Fruit fly (Drosophila melanogaster) whole organism, wandering third instar larva: ENCODE measurements around the gene GATAd.

Source experiments
- Abd-B ChIP-seq: fragments of >200 bp; optimal IDR thresholded peaks from 2 replicates; lab custom pipeline; 2017; ENCODE audit warnings: missing biosample characterization, missing genetic modification characterization
- CG32264 ChIP-seq: fragments of 200-800 bp; sonication (Bioruptor generic); optimal IDR thresholded peaks from 2 replicates; lab custom pipeline; 2016; ENCODE audit warnings: missing biosample characterization, missing genetic modification characterization
- CG9705 ChIP-seq: fragments of 200-800 bp; sonication (Bioruptor generic); optimal IDR thresholded peaks from 2 replicates; lab custom pipeline; 2018; ENCODE audit warnings: missing biosample characterization, mild to moderate bottlenecking, missing genetic modification characterization
- CrebA ChIP-seq: fragments of 200-800 bp; sonication (Bioruptor generic); optimal IDR thresholded peaks from 2 replicates; lab custom pipeline; 2016; ENCODE audit warnings: missing biosample characterization, mild to moderate bottlenecking, missing genetic modification characterization, borderline replicate concordance
- Dfd ChIP-seq: fragments of >200 bp; optimal IDR thresholded peaks from 2 replicates; lab custom pipeline; 2017; ENCODE audit warnings: missing biosample characterization, missing genetic modification characterization
- Dif ChIP-seq: fragments of 200-275, 200-300 bp; sonication (Bioruptor generic); optimal IDR thresholded peaks from 2 replicates; lab custom pipeline; 2018; ENCODE audit warnings: missing biosample characterization, missing genetic modification characterization; ENCODE audit not compliant: partially characterized antibody
- GATAd ChIP-seq: sonication (Bioruptor generic); optimal IDR thresholded peaks from 2 replicates; lab custom pipeline; 2016; ENCODE audit warnings: missing biosample characterization, missing genetic modification characterization
- HLH106 ChIP-seq: fragments of 200-800 bp; optimal IDR thresholded peaks from 3 replicates; lab custom pipeline; 2019; ENCODE audit warnings: missing biosample characterization, mild to moderate bottlenecking, missing genetic modification characterization, moderate library complexity
- Hnf4 ChIP-seq: fragments of 200-800 bp; sonication (Bioruptor generic); optimal IDR thresholded peaks from 2 replicates; lab custom pipeline; 2016; ENCODE audit warnings: missing biosample characterization, mild to moderate bottlenecking, missing genetic modification characterization
- Hr78 ChIP-seq: fragments of >200 bp; optimal IDR thresholded peaks from 2 replicates; lab custom pipeline; 2017; ENCODE audit warnings: missing biosample characterization, missing genetic modification characterization
- Hr83 ChIP-seq: fragments of 200-300 bp; sonication (Bioruptor generic); optimal IDR thresholded peaks from 2 replicates; lab custom pipeline; 2016; ENCODE audit warnings: missing biosample characterization, mild to moderate bottlenecking, missing genetic modification characterization, moderate library complexity; ENCODE audit not compliant: poor library complexity, severe bottlenecking
- Jra ChIP-seq: sonication (Bioruptor generic); optimal IDR thresholded peaks from 2 replicates; lab custom pipeline; 2016; ENCODE audit warnings: missing biosample characterization, missing genetic modification characterization
- Mio ChIP-seq: sonication (Bioruptor generic); optimal IDR thresholded peaks from 2 replicates; lab custom pipeline; 2016; ENCODE audit warnings: missing biosample characterization, missing genetic modification characterization
- N ChIP-seq: fragments of >200 bp; optimal IDR thresholded peaks from 2 replicates; lab custom pipeline; 2018; ENCODE audit warnings: missing biosample characterization, missing external identifiers, missing genetic modification characterization
- OdsH ChIP-seq: fragments of 200-800 bp; sonication (Bioruptor generic); optimal IDR thresholded peaks from 2 replicates; lab custom pipeline; 2016; ENCODE audit warnings: missing biosample characterization, mild to moderate bottlenecking, missing genetic modification characterization
- Rel ChIP-seq, 2 experiments: fragments of 200-800 bp; sonication (Bioruptor generic) in 1 of 2; optimal IDR thresholded peaks; 2 replicates in 1 of 2; 3 replicates in 1 of 2; lab custom pipeline; 2016 to 2019; ENCODE audit warnings: mild to moderate bottlenecking in 2 of 2, missing biosample characterization in 2 of 2, missing genetic modification characterization in 2 of 2, moderate library complexity in 1 of 2
- Sp1 ChIP-seq: fragments of 200-800 bp; sonication (Bioruptor generic); optimal IDR thresholded peaks from 3 replicates; lab custom pipeline; 2019; ENCODE audit warnings: missing biosample characterization, mild to moderate bottlenecking, missing genetic modification characterization, moderate library complexity
- Vsx2 ChIP-seq: fragments of 200-300, 225-300 bp; sonication (Bioruptor generic); optimal IDR thresholded peaks from 2 replicates; lab custom pipeline; 2018; ENCODE audit warnings: missing biosample characterization, missing genetic modification characterization; ENCODE audit not compliant: partially characterized antibody
- br ChIP-seq: fragments of 200-800 bp; sonication (Bioruptor generic); optimal IDR thresholded peaks from 2 replicates; lab custom pipeline; 2016; ENCODE audit warnings: missing biosample characterization, missing genetic modification characterization
- brk ChIP-seq: fragments of 200-800 bp; sonication (Bioruptor generic); optimal IDR thresholded peaks from 2 replicates; lab custom pipeline; 2016; ENCODE audit warnings: missing biosample characterization, mild to moderate bottlenecking, missing genetic modification characterization
- dl ChIP-seq, 2 experiments: fragments of 175-275, 200-275 bp in 1 of 2; fragments of 200-275 bp in 1 of 2; sonication (Bioruptor generic); optimal IDR thresholded peaks; lab custom pipeline; 2018; ENCODE audit warnings: mild to moderate bottlenecking in 2 of 2, missing biosample characterization in 2 of 2, missing genetic modification characterization in 2 of 2, moderate library complexity in 2 of 2; ENCODE audit not compliant: partially characterized antibody in 2 of 2, insufficient read depth in 1 of 2
- dmrt93B ChIP-seq: fragments of 200-800 bp; sonication (Bioruptor generic); optimal IDR thresholded peaks from 2 replicates; lab custom pipeline; 2018; ENCODE audit warnings: missing biosample characterization, mild to moderate bottlenecking, missing genetic modification characterization
- dsf ChIP-seq: sonication (Bioruptor generic); optimal IDR thresholded peaks from 2 replicates; lab custom pipeline; 2016; ENCODE audit warnings: missing biosample characterization, missing genetic modification characterization, borderline replicate concordance
- ey ChIP-seq: fragments of 200-800 bp; sonication (Bioruptor generic); optimal IDR thresholded peaks from 2 replicates; lab custom pipeline; 2016; ENCODE audit warnings: missing biosample characterization, missing genetic modification characterization
- foxo ChIP-seq, 2 experiments: fragments of 200-800 bp; sonication (Bioruptor generic); optimal IDR thresholded peaks; 2 replicates in 1 of 2; 3 replicates in 1 of 2; lab custom pipeline; 2016 to 2017; ENCODE audit warnings: missing biosample characterization in 2 of 2, missing genetic modification characterization in 2 of 2
- fru ChIP-seq: fragments of 200-800 bp; sonication (Bioruptor generic); optimal IDR thresholded peaks from 3 replicates; lab custom pipeline; 2016; ENCODE audit warnings: missing biosample characterization, mild to moderate bottlenecking, missing genetic modification characterization
- h ChIP-seq: fragments of 200-800 bp; sonication (Bioruptor generic); optimal IDR thresholded peaks from 3 replicates; lab custom pipeline; 2016; ENCODE audit warnings: missing biosample characterization, mild to moderate bottlenecking, missing genetic modification characterization
- jim ChIP-seq: fragments of 175-275, 200-325 bp; sonication (Bioruptor generic); optimal IDR thresholded peaks from 2 replicates; lab custom pipeline; 2016; ENCODE audit warnings: missing biosample characterization, mild to moderate bottlenecking, missing genetic modification characterization
- lola ChIP-seq: fragments of >200 bp; optimal IDR thresholded peaks from 2 replicates; lab custom pipeline; 2017; ENCODE audit warnings: missing biosample characterization, missing genetic modification characterization
- pan ChIP-seq: fragments of >200 bp; optimal IDR thresholded peaks from 2 replicates; lab custom pipeline; 2017
- psq ChIP-seq: fragments of 200-800 bp; sonication (Bioruptor generic); optimal IDR thresholded peaks from 3 replicates; lab custom pipeline; 2017; ENCODE audit warnings: missing biosample characterization, mild to moderate bottlenecking, missing genetic modification characterization, moderate library complexity
- rgr ChIP-seq: fragments of 200-800 bp; sonication (Bioruptor generic); optimal IDR thresholded peaks from 3 replicates; lab custom pipeline; 2016; ENCODE audit warnings: missing biosample characterization, mild to moderate bottlenecking, missing genetic modification characterization
- sage ChIP-seq: fragments of 200-800 bp; sonication (Bioruptor generic); optimal IDR thresholded peaks from 2 replicates; lab custom pipeline; 2016; ENCODE audit warnings: missing biosample characterization, mild to moderate bottlenecking, missing genetic modification characterization
- sv ChIP-seq: fragments of 200-800 bp; sonication (Bioruptor generic); optimal IDR thresholded peaks from 3 replicates; lab custom pipeline; 2016; ENCODE audit warnings: missing biosample characterization, missing genetic modification characterization
- tai ChIP-seq: sonication (Bioruptor generic); optimal IDR thresholded peaks from 2 replicates; lab custom pipeline; 2016; ENCODE audit warnings: missing biosample characterization, missing genetic modification characterization
- usp ChIP-seq: fragments of >200 bp; optimal IDR thresholded peaks from 2 replicates; lab custom pipeline; 2017; ENCODE audit warnings: missing biosample characterization, missing genetic modification characterization
- woc ChIP-seq: sonication (Bioruptor generic); optimal IDR thresholded peaks from 2 replicates; lab custom pipeline; 2016; ENCODE audit warnings: missing biosample characterization, mild to moderate bottlenecking, missing genetic modification characterization

GATAd gene

DNA sequence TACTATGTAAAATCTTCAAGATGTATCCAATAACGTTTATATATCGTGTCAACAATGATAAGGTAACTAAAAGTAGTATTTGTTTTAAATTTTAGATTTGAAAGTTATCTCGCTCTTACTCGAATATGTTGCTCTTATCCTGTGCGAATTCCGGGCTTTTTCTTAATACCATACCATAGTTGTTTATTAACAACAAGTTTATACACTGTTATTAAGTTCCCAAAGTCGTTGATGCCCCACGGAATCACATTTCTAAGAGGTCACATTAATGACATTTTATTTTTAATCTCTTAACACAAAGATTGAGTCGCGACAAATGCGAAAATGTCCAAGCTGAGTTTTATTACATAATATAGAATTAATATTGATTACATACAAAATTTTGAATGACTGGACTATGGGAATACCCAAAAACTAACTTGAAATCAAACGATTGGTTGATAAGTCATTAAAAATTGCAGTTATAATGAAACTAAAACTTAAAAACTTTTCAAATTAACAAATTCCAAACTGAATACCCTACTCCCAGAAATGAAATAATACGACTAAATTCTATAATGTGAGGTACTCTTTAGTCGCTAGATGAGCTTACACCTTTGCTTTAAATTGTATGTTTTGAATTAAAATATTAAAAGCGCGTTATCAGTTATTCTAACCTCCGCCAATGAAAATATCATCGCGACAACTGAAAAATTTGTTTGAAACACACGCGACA lies 10.6 kb upstream of the GATAd start, which contains the start of gene CG5381:
CG5381 (minus strand) TSS at position 330 of the 715 bp plus-strand sequence.
- TF ChIP-seq Rel (GFP tag; optimal IDR thresholded peaks at IDR 0.05; lab: Kevin White, UChicago) (no peak), Rel (tag; optimal IDR thresholded peaks at IDR 0.05; lab: Kevin White, UChicago) (peak; percentile 77), usp (GFP tag; lab: Kevin White, UChicago) (no peak), brk (GFP tag; lab: Kevin White, UChicago) (no peak)

DNA sequence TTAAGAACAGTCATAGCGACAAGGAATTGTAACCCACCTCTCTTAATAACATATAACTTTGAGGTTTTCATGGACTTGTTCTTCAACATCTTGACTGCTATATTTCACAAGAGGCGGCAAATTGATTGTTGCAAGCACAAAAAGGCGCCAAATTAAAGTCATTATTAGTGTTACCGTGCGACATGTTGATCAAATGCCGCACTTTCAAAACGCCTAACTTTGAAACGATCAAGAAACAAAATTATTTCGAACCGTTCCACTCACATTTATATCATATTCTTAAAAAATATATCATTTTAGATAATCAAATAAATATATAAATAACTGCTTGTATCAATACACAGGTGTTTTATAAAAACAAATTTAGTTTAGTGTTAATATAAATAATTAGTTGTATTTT lies 5.7 kb upstream of the GATAd start, which contains the start of gene RnrL:
RnrL (minus strand) TSS at position 154 of the 400 bp plus-strand sequence.
- no peak for TF ChIP-seq brk (GFP tag; lab: Kevin White, UChicago)
- TF ChIP-seq fru (GFP tag; lab: Kevin White, UChicago) = no peak
- no peak for TF ChIP-seq rgr (GFP tag; lab: Kevin White, UChicago)
- no peak for TF ChIP-seq sage
- no peak for TF ChIP-seq sv (GFP tag; lab: Kevin White, UChicago)
- no peak for TF ChIP-seq Mio (GFP tag; lab: Kevin White, UChicago)

DNA sequence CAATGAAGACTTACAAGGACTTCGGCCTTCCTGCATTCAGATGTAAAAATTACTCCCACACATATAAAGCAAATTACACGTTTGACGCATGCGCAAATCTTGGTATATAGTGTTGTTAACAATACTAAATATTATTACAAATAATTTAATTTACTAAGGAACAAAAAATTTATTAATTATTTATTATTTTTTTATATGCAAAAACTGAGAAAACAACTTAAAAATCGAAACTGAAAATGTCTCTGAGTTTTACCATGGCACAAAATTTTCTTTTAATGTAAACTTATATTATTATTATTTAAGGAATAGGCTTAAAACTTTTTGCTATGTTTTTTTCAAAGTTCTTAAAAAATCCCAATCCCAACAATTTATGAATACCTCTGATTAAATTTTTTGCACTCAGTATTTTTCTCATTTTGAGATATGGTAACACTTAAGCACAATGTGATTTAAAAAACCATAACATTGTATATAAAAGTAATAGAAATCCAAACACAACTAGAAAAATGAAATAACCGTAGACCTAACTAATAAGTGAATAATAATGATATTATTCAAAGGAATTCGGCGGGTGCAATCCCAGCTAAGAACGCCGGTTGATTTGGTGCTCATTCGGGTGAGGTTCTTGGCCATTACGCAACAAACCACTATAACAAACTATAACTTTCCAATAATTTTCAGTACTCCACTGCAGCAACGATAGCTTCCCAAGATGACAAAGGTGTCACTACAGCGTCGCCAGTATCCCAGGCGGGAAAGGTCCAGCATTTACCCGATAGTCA lies 2.3 kb upstream of the GATAd start, which contains the start of the genes Schip1 and Cox10:
Schip1 (minus strand) TSS at position 51 of the 782 bp plus-strand sequence.
Cox10 (plus strand) TSS at position 406 of the 782 bp plus-strand sequence.
- no peak for TF ChIP-seq OdsH (GFP tag; lab: Kevin White, UChicago)
- TF ChIP-seq CG32264 = no peak

DNA sequence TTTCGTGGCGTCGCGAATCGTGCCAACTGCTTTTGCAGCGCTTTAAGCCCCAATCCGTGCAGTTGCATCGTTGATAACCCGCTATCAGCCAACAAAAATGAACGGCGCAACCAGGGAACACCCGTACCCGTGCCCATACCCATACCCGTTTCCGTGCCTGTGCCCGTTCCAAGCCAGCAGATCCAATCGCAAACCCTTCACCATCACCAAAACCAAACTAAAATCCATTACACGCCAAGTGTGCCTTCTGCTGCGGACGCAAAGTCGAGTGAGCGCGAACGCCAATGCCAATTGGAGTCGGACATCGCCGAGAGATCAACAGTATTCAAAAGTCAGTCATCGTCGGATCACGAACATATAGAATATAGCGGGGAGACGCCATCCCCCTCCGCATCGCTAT lies 679 bp downstream of the GATAd start:
- TF ChIP-seq pan (lab: Kevin White, UChicago) = no peak
- TF ChIP-seq HLH106 (tag; lab: Kevin White, UChicago) = no peak

DNA sequence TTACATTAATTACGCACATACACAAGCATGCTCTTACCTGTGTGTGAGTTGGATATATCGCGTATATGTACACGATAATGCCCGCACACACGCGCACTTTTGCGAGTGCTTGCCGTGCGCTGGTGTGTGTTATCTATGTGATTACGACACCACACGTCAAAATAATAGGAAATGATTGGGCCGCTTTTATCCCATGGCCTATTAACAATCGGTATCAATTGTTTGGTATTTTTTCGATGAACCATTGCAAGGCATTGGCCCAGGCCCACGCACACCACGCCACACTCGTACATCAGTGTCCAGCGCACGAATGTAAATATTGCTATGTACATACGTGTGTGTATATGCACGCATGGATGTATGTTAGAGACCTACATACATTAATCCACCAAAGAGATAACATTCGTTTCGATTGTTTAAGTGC lies 1.3 kb downstream of the GATAd start:
- TF ChIP-seq Vsx2 (GFP tag; lab: Kevin White, UChicago) (no peak), dsf (no peak), Abd-B (GFP tag; lab: Kevin White, UChicago) (no peak), Hr78 (GFP tag; lab: Kevin White, UChicago) (no peak), Dfd (GFP tag; lab: Kevin White, UChicago) (no peak), sv (GFP tag; lab: Kevin White, UChicago) (peak; percentile 11), ey (GFP tag; lab: Kevin White, UChicago) (peak; percentile 58), N (GFP tag; lab: Kevin White, UChicago) (peak; percentile 72), tai (GFP tag; lab: Kevin White, UChicago) (no peak), sage (peak; percentile 47), rgr (GFP tag; lab: Kevin White, UChicago) (peak; percentile 58), pan (lab: Kevin White, UChicago) (no peak), usp (GFP tag; lab: Kevin White, UChicago) (no peak), dmrt93B (GFP tag; lab: Kevin White, UChicago) (no peak), woc (GFP tag; lab: Kevin White, UChicago) (peak; percentile 55), Jra (GFP tag; lab: Kevin White, UChicago) (peak; percentile 39), Rel (GFP tag; optimal IDR thresholded peaks at IDR 0.05; lab: Kevin White, UChicago) (peak; percentile 80), Rel (tag; optimal IDR thresholded peaks at IDR 0.05; lab: Kevin White, UChicago) (peak; percentile 58), psq (GFP tag; lab: Kevin White, UChicago) (peak; percentile 29), h (GFP tag; lab: Kevin White, UChicago) (peak; percentile 78), CrebA (GFP tag; lab: Kevin White, UChicago) (no peak), Hnf4 (peak; percentile 57), dl (GFP tag; optimal IDR thresholded peaks at IDR 0.05; lab: Kevin White, UChicago; ENCODE audit: insufficient read depth in 1 of 2, partially characterized antibody in 2 of 2) (no peak), CG9705 (GFP tag; lab: Kevin White, UChicago) (no peak), CG32264 (no peak), br (GFP tag; lab: Kevin White, UChicago) (peak; percentile 64), jim (GFP tag; lab: Kevin White, UChicago) (no peak), Mio (GFP tag; lab: Kevin White, UChicago) (no peak), lola (GFP tag; lab: Kevin White, UChicago) (no peak), brk (GFP tag; lab: Kevin White, UChicago) (peak; percentile 57), Sp1 (GFP tag; lab: Kevin White, UChicago) (peak; percentile 56), Dif (GFP tag; lab: Kevin White, UChicago) (no peak), Hr83 (GFP tag; lab: Kevin White, UChicago) (peak; percentile 13), HLH106 (tag; lab: Kevin White, UChicago) (peak; percentile 33), foxo (GFP tag; optimal IDR thresholded peaks at IDR 0.05; lab: Kevin White, UChicago) (peak in 1 of 2 experiments; percentile 16), GATAd (GFP tag; lab: Kevin White, UChicago) (no peak)
